Fruit fly (Drosophila melanogaster) whole organism, embryonic: ENCODE results near the gene Dbx.

Source experiments
- Abd-B ChIP-seq: fragments of 200-800 bp; sonication (Bioruptor generic); optimal IDR thresholded peaks from 2 replicates; lab custom pipeline; 2018; ENCODE audit warnings: missing biosample characterization, mild to moderate bottlenecking, missing genetic modification characterization, moderate library complexity
- Adf1 ChIP-seq: fragments of 200-800 bp; sonication (Bioruptor generic); IDR thresholded peaks from 2 replicates; pipeline ENCODE4 v1.3.6; 2022; ENCODE audit warnings: missing biosample characterization, missing genetic modification characterization
- C15 ChIP-seq: fragments of 200-800 bp; sonication (Bioruptor generic); IDR thresholded peaks from 3 replicates; pipeline ENCODE4 v1.3.6; 2022; ENCODE audit warnings: missing biosample characterization, missing genetic modification characterization
- CG10274 ChIP-seq: fragments of 200-800 bp; sonication (Bioruptor generic); optimal IDR thresholded peaks from 3 replicates; lab custom pipeline; 2017; ENCODE audit warnings: missing biosample characterization, mild to moderate bottlenecking, missing genetic modification characterization
- CG10979 ChIP-seq: fragments of 200-800 bp; sonication (Bioruptor generic); optimal IDR thresholded peaks from 2 replicates; lab custom pipeline; 2018; ENCODE audit warnings: missing biosample characterization, mild to moderate bottlenecking, missing genetic modification characterization, moderate library complexity
- CG11695 ChIP-seq: fragments of 200-800 bp; sonication (Bioruptor generic); IDR thresholded peaks from 3 replicates; pipeline ENCODE4 v1.3.6; 2022; ENCODE audit warnings: missing biosample characterization, missing genetic modification characterization
- CG12104 ChIP-seq: fragments of 200-800 bp; sonication (Bioruptor generic); optimal IDR thresholded peaks from 3 replicates; lab custom pipeline; 2016; ENCODE audit warnings: missing biosample characterization, missing genetic modification characterization
- CG12155 ChIP-seq: fragments of 200-800 bp; sonication (Bioruptor generic); optimal IDR thresholded peaks from 3 replicates; lab custom pipeline; 2016; ENCODE audit warnings: missing biosample characterization, missing genetic modification characterization
- CG18262 ChIP-seq: fragments of 200-800 bp; optimal IDR thresholded peaks from 3 replicates; lab custom pipeline; 2019; ENCODE audit warnings: missing biosample characterization, mild to moderate bottlenecking, missing genetic modification characterization, moderate library complexity
- CG18476 ChIP-seq: fragments of 200-800 bp; sonication (Bioruptor generic); optimal IDR thresholded peaks from 2 replicates; lab custom pipeline; 2016; ENCODE audit warnings: missing biosample characterization, mild to moderate bottlenecking, missing genetic modification characterization
- CG2129 ChIP-seq: fragments of 200-800 bp; sonication (Bioruptor generic); IDR thresholded peaks from 2 replicates; pipeline ENCODE4 v1.3.6; 2022; ENCODE audit warnings: missing biosample characterization, missing genetic modification characterization; ENCODE audit not compliant: partially characterized antibody
- CG2202 ChIP-seq: fragments of 200-800 bp; sonication (Bioruptor generic); optimal IDR thresholded peaks from 2 replicates; lab custom pipeline; 2018; ENCODE audit warnings: missing biosample characterization, mild to moderate bottlenecking, missing genetic modification characterization
- CG31365 ChIP-seq: fragments of 200-800 bp; sonication (Bioruptor generic); optimal IDR thresholded peaks from 2 replicates; lab custom pipeline; 2018; ENCODE audit warnings: missing biosample characterization, mild to moderate bottlenecking, missing genetic modification characterization
- CG31388 ChIP-seq: fragments of 200-800 bp; sonication (Bioruptor generic); optimal IDR thresholded peaks from 2 replicates; lab custom pipeline; 2016; ENCODE audit warnings: missing biosample characterization, missing genetic modification characterization
- Dad ChIP-seq: fragments of 200-800 bp; sonication (Bioruptor generic); optimal IDR thresholded peaks from 3 replicates; lab custom pipeline; 2016; ENCODE audit warnings: missing biosample characterization, missing genetic modification characterization
- Dip2 ChIP-seq: fragments of 200-800 bp; sonication (Bioruptor generic); IDR thresholded peaks from 2 replicates; pipeline ENCODE4 v1.3.6; 2022; ENCODE audit warnings: missing biosample characterization, missing genetic modification characterization
- Doc3 ChIP-seq: fragments of 200-800 bp; sonication (Bioruptor generic); IDR thresholded peaks from 3 replicates; pipeline ENCODE4 v1.3.6; 2022; ENCODE audit warnings: missing biosample characterization, missing genetic modification characterization; ENCODE audit not compliant: partially characterized antibody
- Dp ChIP-seq: fragments of 200-800 bp; sonication (Bioruptor generic); optimal IDR thresholded peaks from 2 replicates; lab custom pipeline; 2018; ENCODE audit warnings: missing biosample characterization, mild to moderate bottlenecking, missing genetic modification characterization, moderate library complexity
- Nf-YC ChIP-seq: fragments of 200-800 bp; optimal IDR thresholded peaks from 3 replicates; lab custom pipeline; 2019; ENCODE audit warnings: missing biosample characterization, mild to moderate bottlenecking, missing genetic modification characterization, moderate library complexity
- Oaz ChIP-seq: fragments of 200-800 bp; sonication (Bioruptor generic); IDR thresholded peaks from 2 replicates; pipeline ENCODE4 v1.3.6; 2022; ENCODE audit warnings: missing biosample characterization, missing genetic modification characterization
- Pdp1 ChIP-seq, 2 experiments: fragments of 200-800 bp; sonication (Bioruptor generic); optimal IDR thresholded peaks; 3 replicates each; lab custom pipeline; 2016; ENCODE audit warnings: missing biosample characterization in 2 of 2, missing genetic modification characterization in 2 of 2, mild to moderate bottlenecking in 1 of 2, moderate library complexity in 1 of 2
- Stat92E ChIP-seq, 3 experiments: fragments of >200 bp in 2 of 3; fragments of 200-800 bp in 1 of 3; sonication (Bioruptor generic) in 1 of 3; optimal IDR thresholded peaks; 2 replicates each; lab custom pipeline; 2017 to 2019; ENCODE audit warnings: missing biosample characterization in 3 of 3, missing genetic modification characterization in 3 of 3, mild to moderate bottlenecking in 1 of 3, moderate library complexity in 1 of 3
- TFAM ChIP-seq: fragments of 200-800 bp; sonication (Bioruptor generic); optimal IDR thresholded peaks from 2 replicates; lab custom pipeline; 2017; ENCODE audit warnings: missing biosample characterization, missing genetic modification characterization, inconsistent platforms
- Trl ChIP-seq, 3 experiments: fragments of >200 bp in 2 of 3; fragments of 200-800 bp in 1 of 3; sonication (Bioruptor generic) in 1 of 3; optimal IDR thresholded peaks; 2 replicates in 1 of 3; 3 replicates in 2 of 3; lab custom pipeline; 2016 to 2017; ENCODE audit warnings: missing biosample characterization in 1 of 3, missing genetic modification characterization in 1 of 3
- abd-A ChIP-seq: fragments of 200-800 bp; sonication (Bioruptor generic); optimal IDR thresholded peaks from 3 replicates; lab custom pipeline; 2019; ENCODE audit warnings: missing biosample characterization, mild to moderate bottlenecking, missing genetic modification characterization, moderate library complexity
- bcd ChIP-seq: fragments of 200-800 bp; sonication (Bioruptor generic); optimal IDR thresholded peaks from 2 replicates; lab custom pipeline; 2017; ENCODE audit warnings: missing biosample characterization, mild to moderate bottlenecking, missing genetic modification characterization
- br ChIP-seq: fragments of >200 bp; optimal IDR thresholded peaks from 2 replicates; lab custom pipeline; 2017
- ci ChIP-seq: fragments of 200-800 bp; sonication (Bioruptor generic); IDR thresholded peaks from 3 replicates; pipeline ENCODE4 v1.3.6; 2022; ENCODE audit warnings: missing biosample characterization, missing genetic modification characterization
- crol ChIP-seq: fragments of 200-800 bp; sonication (Bioruptor generic); IDR thresholded peaks from 2 replicates; pipeline ENCODE4 v1.3.6; 2022; ENCODE audit warnings: missing biosample characterization, missing genetic modification characterization
- cwo ChIP-seq: fragments of 200-800 bp; sonication (Bioruptor generic); optimal IDR thresholded peaks from 3 replicates; lab custom pipeline; 2017; ENCODE audit warnings: missing biosample characterization, missing genetic modification characterization, mild to moderate bottlenecking, moderate library complexity, missing genetic modification reagents
- danr ChIP-seq: fragments of 200-800 bp; sonication (Bioruptor generic); IDR thresholded peaks from 2 replicates; pipeline ENCODE4 v1.3.6; 2022; ENCODE audit warnings: missing biosample characterization, missing genetic modification characterization
- ewg ChIP-seq: fragments of 200-800 bp; sonication (Bioruptor generic); optimal IDR thresholded peaks from 3 replicates; lab custom pipeline; 2017; ENCODE audit warnings: mild to moderate bottlenecking, missing biosample characterization, missing genetic modification reagents, missing genetic modification characterization
- grn ChIP-seq: fragments of 200-800 bp; sonication (Bioruptor generic); optimal IDR thresholded peaks from 3 replicates; lab custom pipeline; 2017; ENCODE audit warnings: missing biosample characterization, missing genetic modification characterization
- hbn ChIP-seq: fragments of 200-800 bp; sonication (Bioruptor generic); IDR thresholded peaks from 2 replicates; pipeline ENCODE4 v1.3.6; 2022; ENCODE audit warnings: missing biosample characterization, missing genetic modification characterization; ENCODE audit not compliant: partially characterized antibody
- ken ChIP-seq: fragments of 200-800 bp; sonication (Bioruptor generic); IDR thresholded peaks from 3 replicates; pipeline ENCODE4 v1.3.6; 2022; ENCODE audit warnings: missing biosample characterization, missing genetic modification characterization
- mam ChIP-seq: fragments of 200-800 bp; sonication (Bioruptor generic); optimal IDR thresholded peaks from 3 replicates; lab custom pipeline; 2016; ENCODE audit warnings: missing biosample characterization, missing genetic modification characterization
- nerfin-1 ChIP-seq: fragments of 200-800 bp; sonication (Bioruptor generic); optimal IDR thresholded peaks from 3 replicates; lab custom pipeline; 2019; ENCODE audit warnings: missing biosample characterization, mild to moderate bottlenecking, missing genetic modification characterization, moderate library complexity
- pho ChIP-seq: fragments of 200-800 bp; sonication (Bioruptor generic); optimal IDR thresholded peaks from 2 replicates; lab custom pipeline; 2016; ENCODE audit warnings: missing biosample characterization, missing genetic modification characterization
- phol ChIP-seq: fragments of 200-800 bp; sonication (Bioruptor generic); optimal IDR thresholded peaks from 3 replicates; lab custom pipeline; 2018; ENCODE audit warnings: missing biosample characterization, mild to moderate bottlenecking, missing genetic modification characterization, moderate library complexity
- pnt ChIP-seq: fragments of 200-800 bp; sonication (Bioruptor generic); optimal IDR thresholded peaks from 3 replicates; lab custom pipeline; 2016; ENCODE audit warnings: missing biosample characterization, missing genetic modification characterization
- prd ChIP-seq, 3 experiments: fragments of >200 bp in 2 of 3; fragments of 200-800 bp in 1 of 3; sonication (Bioruptor generic) in 1 of 3; optimal IDR thresholded peaks in 2 of 3; IDR thresholded peaks in 1 of 3; 2 replicates in 2 of 3; 3 replicates in 1 of 3; pipeline versions ENCODE4 v1.3.6 to Lab custom; 2017 to 2022; ENCODE audit warnings: missing biosample characterization in 1 of 3, missing genetic modification characterization in 1 of 3
- psq ChIP-seq: fragments of 200-800 bp; sonication (Bioruptor generic); optimal IDR thresholded peaks from 2 replicates; lab custom pipeline; 2017; ENCODE audit warnings: missing biosample characterization, missing genetic modification characterization
- run ChIP-seq: fragments of 200-800 bp; sonication (Bioruptor generic); optimal IDR thresholded peaks from 3 replicates; lab custom pipeline; 2018; ENCODE audit warnings: missing biosample characterization, mild to moderate bottlenecking, missing genetic modification characterization
- scrt ChIP-seq: fragments of 200-800 bp; sonication (Bioruptor generic); optimal IDR thresholded peaks from 2 replicates; lab custom pipeline; 2018; ENCODE audit warnings: missing biosample characterization, mild to moderate bottlenecking, missing genetic modification characterization, moderate library complexity
- sd ChIP-seq: fragments of 200-800 bp; sonication (Bioruptor generic); optimal IDR thresholded peaks from 3 replicates; lab custom pipeline; 2018; ENCODE audit warnings: missing biosample characterization, mild to moderate bottlenecking, missing genetic modification characterization, moderate library complexity
- slbo ChIP-seq: fragments of 200-800 bp; sonication (Bioruptor generic); IDR thresholded peaks from 2 replicates; pipeline ENCODE4 v1.3.6; 2022; ENCODE audit warnings: missing biosample characterization, missing genetic modification characterization
- slou ChIP-seq: fragments of 200-800 bp; sonication (Bioruptor generic); optimal IDR thresholded peaks from 3 replicates; lab custom pipeline; 2016; ENCODE audit warnings: missing biosample characterization, missing genetic modification characterization
- ttk ChIP-seq: fragments of 200-800 bp; sonication (Bioruptor generic); IDR thresholded peaks from 2 replicates; pipeline ENCODE4 v2.1.2; 2022; ENCODE audit warnings: missing biosample characterization, missing genetic modification characterization
- zfh2 ChIP-seq: fragments of 200-800 bp; sonication (Bioruptor generic); optimal IDR thresholded peaks from 2 replicates; lab custom pipeline; 2016; ENCODE audit warnings: missing biosample characterization, missing genetic modification characterization

The Dbx gene

DNA sequence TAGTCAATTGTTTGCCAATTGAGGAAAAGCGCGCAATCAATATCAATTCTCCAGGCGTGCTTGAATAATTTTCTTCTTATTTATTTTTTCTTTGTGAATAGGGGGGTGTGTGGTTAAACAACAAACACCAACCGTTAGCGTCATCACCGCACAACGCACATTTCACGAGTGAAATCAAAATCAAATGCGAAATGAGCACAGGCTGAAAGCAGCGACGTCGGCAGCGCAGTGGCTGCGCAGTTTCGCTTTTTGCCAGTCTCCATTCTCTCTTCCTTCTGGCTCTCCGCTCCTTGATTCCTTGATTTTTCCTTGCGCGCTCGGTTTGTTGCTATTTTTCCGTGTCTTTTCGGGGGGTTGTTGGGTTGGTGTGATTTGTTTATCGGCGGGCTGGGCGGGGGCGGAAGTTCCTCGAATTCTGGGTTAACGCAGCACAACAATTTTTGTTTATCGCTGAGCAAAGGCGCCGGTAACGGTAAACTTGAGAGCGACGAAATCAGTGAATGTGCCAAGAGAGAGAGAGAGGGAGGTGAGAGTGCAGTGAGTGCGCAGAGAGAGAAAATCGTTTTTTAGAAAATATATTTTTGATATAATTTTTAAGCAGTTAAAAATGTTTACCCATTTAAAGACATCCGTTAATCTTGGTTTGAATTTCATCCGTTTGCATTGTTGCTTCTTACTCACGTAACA is 38.1 kb upstream of the Dbx start, which contains the start of gene CG13937 (continued):
- TF ChIP-seq CG12155 (no peak), Doc3 (GFP tag; lab: Robert Waterston, UW) (no peak), scrt (GFP tag; lab: Kevin White, UChicago) (peak; percentile 39), prd (optimal IDR thresholded peaks at IDR 0.05; lab: Kevin White, UChicago) (no peak), prd (GFP tag; IDR thresholded peaks at IDR 0.05; lab: Robert Waterston, UW) (no peak), phol (tag; lab: Kevin White, UChicago) (no peak), Trl (optimal IDR thresholded peaks at IDR 0.05; lab: Kevin White, UChicago) (peak; percentile 58 to 80), Trl (GFP tag; optimal IDR thresholded peaks at IDR 0.05; lab: Kevin White, UChicago) (no peak), hbn (GFP tag; lab: Robert Waterston, UW) (0 out of 2 replicates have a peak, but pooled peaks have one; percentile 32), crol (peak; percentile 43; the same call in 1 of the 2 replicates), ci (no peak), bcd (no peak), run (tag; lab: Kevin White, UChicago) (no peak), pho (GFP tag; lab: Kevin White, UChicago) (no peak), TFAM (GFP tag; lab: Kevin White, UChicago) (no peak), CG10979 (tag; lab: Kevin White, UChicago) (no peak), C15 (no peak), danr (GFP tag; lab: Robert Waterston, UW) (no peak), zfh2 (GFP tag; lab: Kevin White, UChicago) (no peak), sd (peak; percentile 55), Abd-B (GFP tag; lab: Kevin White, UChicago) (no peak), Dip2 (no peak), grn (GFP tag; lab: Kevin White, UChicago) (no peak), Adf1 (GFP tag; lab: Robert Waterston, UW) (peak; percentile 95), br (no peak), CG31365 (no peak), cwo (GFP tag; lab: Kevin White, UChicago) (no peak), abd-A (tag; lab: Kevin White, UChicago) (peak; percentile 80), nerfin-1 (tag; lab: Kevin White, UChicago) (peak; percentile 44), ewg (GFP tag; lab: Kevin White, UChicago) (peak; percentile 46), ken (no peak), Dp (no peak), Oaz (no peak), CG10274 (GFP tag; lab: Kevin White, UChicago) (no peak), CG31388 (GFP tag; lab: Kevin White, UChicago) (no peak), pnt (GFP tag; lab: Kevin White, UChicago) (no peak), Nf-YC (no peak), psq (no peak), slbo (GFP tag; lab: Robert Waterston, UW) (no peak), CG18476 (no peak), Pdp1 (GFP tag; optimal IDR thresholded peaks at IDR 0.05; lab: Kevin White, UChicago) (no peak), slou (GFP tag; lab: Kevin White, UChicago) (no peak), CG11695 (GFP tag; lab: Robert Waterston, UW) (0 out of 3 replicates have a peak, but pooled peaks have one; percentile 9), CG18262 (tag; lab: Kevin White, UChicago) (no peak), CG2129 (no peak), CG12104 (GFP tag; lab: Kevin White, UChicago) (no peak), ttk (GFP tag; lab: Robert Waterston, UW) (no peak), Dad (GFP tag; lab: Kevin White, UChicago) (no peak), Stat92E (GFP tag; optimal IDR thresholded peaks at IDR 0.05; lab: Kevin White, UChicago) (no peak), CG2202 (tag; lab: Kevin White, UChicago) (no peak), mam (GFP tag; lab: Kevin White, UChicago) (no peak)
